Fruit fly (Drosophila melanogaster) whole organism, embryonic: ENCODE data around the gene Acp76A.
A peak's percentile ranks its signal among the peaks of the same experiment; 100 is the strongest.

Experiments used
- Atf-2 ChIP-seq: fragments of 200-800 bp; sonication (Bioruptor generic); optimal IDR thresholded peaks from 2 replicates; lab custom pipeline; 2016; ENCODE audit warnings: missing biosample characterization, missing genetic modification characterization
- BtbVII ChIP-seq: fragments of 200-800 bp; sonication (Bioruptor generic); optimal IDR thresholded peaks from 3 replicates; lab custom pipeline; 2017; ENCODE audit warnings: missing biosample characterization, mild to moderate bottlenecking, missing genetic modification characterization
- CG10147 ChIP-seq: fragments of 200-800 bp; sonication (Bioruptor generic); optimal IDR thresholded peaks from 2 replicates; lab custom pipeline; 2019; ENCODE audit warnings: missing biosample characterization, mild to moderate bottlenecking, missing genetic modification characterization, moderate library complexity
- CG10209 ChIP-seq: fragments of 200-800 bp; sonication (Bioruptor generic); optimal IDR thresholded peaks from 3 replicates; lab custom pipeline; 2017; ENCODE audit warnings: missing biosample characterization, mild to moderate bottlenecking, missing genetic modification characterization, missing genetic modification reagents
- CG10979 ChIP-seq: fragments of 200-800 bp; sonication (Bioruptor generic); optimal IDR thresholded peaks from 2 replicates; lab custom pipeline; 2018; ENCODE audit warnings: missing biosample characterization, mild to moderate bottlenecking, missing genetic modification characterization, moderate library complexity
- CG11247 ChIP-seq: fragments of 200-800 bp; sonication (Bioruptor generic); IDR thresholded peaks from 2 replicates; pipeline ENCODE4 v1.3.6; 2022; ENCODE audit warnings: missing biosample characterization, missing genetic modification characterization
- CG12104 ChIP-seq: fragments of 200-800 bp; sonication (Bioruptor generic); optimal IDR thresholded peaks from 3 replicates; lab custom pipeline; 2016; ENCODE audit warnings: missing biosample characterization, missing genetic modification characterization
- CG12299 ChIP-seq: fragments of 200-800 bp; sonication (Bioruptor generic); optimal IDR thresholded peaks from 2 replicates; lab custom pipeline; 2018; ENCODE audit warnings: missing biosample characterization, mild to moderate bottlenecking, missing genetic modification characterization
- CG12391 ChIP-seq: fragments of 200-800 bp; sonication (Bioruptor generic); optimal IDR thresholded peaks from 3 replicates; lab custom pipeline; 2018; ENCODE audit warnings: missing biosample characterization, mild to moderate bottlenecking, missing genetic modification characterization, moderate library complexity
- CG13123 ChIP-seq: fragments of 200-800 bp; sonication (Bioruptor generic); optimal IDR thresholded peaks from 2 replicates; lab custom pipeline; 2016; ENCODE audit warnings: missing biosample characterization, missing genetic modification characterization
- CG1529 ChIP-seq: fragments of 200-800 bp; sonication (Bioruptor generic); optimal IDR thresholded peaks from 3 replicates; lab custom pipeline; 2018; ENCODE audit warnings: missing biosample characterization, missing genetic modification characterization
- CG15514 ChIP-seq: fragments of 200-800 bp; sonication (Bioruptor generic); optimal IDR thresholded peaks from 3 replicates; lab custom pipeline; 2017; ENCODE audit warnings: missing biosample characterization, missing genetic modification characterization, mild to moderate bottlenecking, moderate library complexity, missing genetic modification reagents
- CG17829 ChIP-seq: fragments of 200-800 bp; optimal IDR thresholded peaks from 2 replicates; lab custom pipeline; 2019; ENCODE audit warnings: missing biosample characterization, mild to moderate bottlenecking, missing genetic modification characterization, moderate library complexity
- CG2120 ChIP-seq: fragments of 200-800 bp; sonication (Bioruptor generic); optimal IDR thresholded peaks from 3 replicates; lab custom pipeline; 2016; ENCODE audit warnings: missing biosample characterization, missing genetic modification characterization
- CG30403 ChIP-seq: fragments of 200-800 bp; sonication (Bioruptor generic); optimal IDR thresholded peaks from 3 replicates; lab custom pipeline; 2016; ENCODE audit warnings: missing biosample characterization, missing genetic modification characterization
- CG32767 ChIP-seq: fragments of 200-800 bp; sonication (Bioruptor generic); IDR thresholded peaks from 2 replicates; pipeline ENCODE4 v1.3.6; 2022; ENCODE audit warnings: missing biosample characterization, missing genetic modification characterization
- CG32772 ChIP-seq: fragments of 200-800 bp; sonication (Bioruptor generic); IDR thresholded peaks from 2 replicates; pipeline ENCODE4 v1.3.6; 2022; ENCODE audit warnings: missing biosample characterization, missing genetic modification characterization
- CG34224 ChIP-seq: fragments of 200-800 bp; sonication (Bioruptor generic); IDR thresholded peaks from 3 replicates; pipeline ENCODE4 v1.3.6; 2022; ENCODE audit warnings: missing biosample characterization, missing genetic modification characterization; ENCODE audit not compliant: partially characterized antibody
- CG42726 ChIP-seq: fragments of 200-800 bp; sonication (Bioruptor generic); IDR thresholded peaks from 2 replicates; pipeline ENCODE4 v1.3.6; 2022; ENCODE audit warnings: missing biosample characterization, missing genetic modification characterization; ENCODE audit not compliant: partially characterized antibody
- CG4707 ChIP-seq: fragments of 200-800 bp; sonication (Bioruptor generic); optimal IDR thresholded peaks from 2 replicates; lab custom pipeline; 2018; ENCODE audit warnings: missing biosample characterization, mild to moderate bottlenecking, missing genetic modification characterization, moderate library complexity
- CG5180 ChIP-seq: fragments of 200-800 bp; sonication (Bioruptor generic); optimal IDR thresholded peaks from 3 replicates; lab custom pipeline; 2017; ENCODE audit warnings: missing biosample characterization, missing genetic modification characterization, mild to moderate bottlenecking, moderate library complexity, missing genetic modification reagents
- CG8281 ChIP-seq: fragments of 200-800 bp; sonication (Bioruptor generic); optimal IDR thresholded peaks from 2 replicates; lab custom pipeline; 2018; ENCODE audit warnings: missing biosample characterization, mild to moderate bottlenecking, missing genetic modification characterization, moderate library complexity
- CG9797 ChIP-seq: fragments of 200-800 bp; sonication (Bioruptor generic); optimal IDR thresholded peaks from 3 replicates; lab custom pipeline; 2018; ENCODE audit warnings: missing biosample characterization, mild to moderate bottlenecking, missing genetic modification characterization
- D ChIP-seq, 2 experiments: fragments of 200-800 bp in 1 of 2; fragments of >200 bp in 1 of 2; sonication (Bioruptor generic) in 1 of 2; optimal IDR thresholded peaks; 2 replicates in 1 of 2; 3 replicates in 1 of 2; lab custom pipeline; 2017; ENCODE audit warnings: mild to moderate bottlenecking in 1 of 2, missing biosample characterization in 1 of 2, missing genetic modification characterization in 1 of 2, missing genetic modification reagents in 1 of 2
- Drgx ChIP-seq: fragments of 200-800 bp; sonication (Bioruptor generic); IDR thresholded peaks from 2 replicates; pipeline ENCODE4 v1.3.6; 2022; ENCODE audit warnings: missing biosample characterization, missing genetic modification characterization
- Ets65A ChIP-seq: fragments of 200-800 bp; sonication (Bioruptor generic); peaks from one replicate; lab custom pipeline; 2016; ENCODE audit warnings: missing biosample characterization, missing genetic modification characterization
- Fer3 ChIP-seq: fragments of 200-800 bp; sonication (Bioruptor generic); optimal IDR thresholded peaks from 2 replicates; lab custom pipeline; 2018; ENCODE audit warnings: missing biosample characterization, mild to moderate bottlenecking, missing genetic modification characterization, moderate library complexity
- GATAe ChIP-seq: fragments of 200-800 bp; sonication (Bioruptor generic); conservative IDR thresholded peaks from 2 replicates; pipeline ENCODE4 v1.3.6; 2022; ENCODE audit warnings: missing biosample characterization, missing genetic modification characterization
- Gug ChIP-seq: fragments of 200-800 bp; sonication (Bioruptor generic); IDR thresholded peaks from 4 replicates; pipeline ENCODE4 v1.3.6; 2022; ENCODE audit warnings: missing biosample characterization, missing genetic modification characterization
- HHEX ChIP-seq: fragments of 200-800 bp; sonication (Bioruptor generic); optimal IDR thresholded peaks from 3 replicates; lab custom pipeline; 2017; ENCODE audit warnings: missing biosample characterization, mild to moderate bottlenecking, missing genetic modification characterization, missing genetic modification reagents
- HLH54F ChIP-seq: fragments of 200-800 bp; sonication (Bioruptor generic); optimal IDR thresholded peaks from 3 replicates; lab custom pipeline; 2016; ENCODE audit warnings: missing biosample characterization, missing genetic modification characterization
- Hey ChIP-seq: fragments of 200-800 bp; sonication (Bioruptor generic); optimal IDR thresholded peaks from 3 replicates; lab custom pipeline; 2018; ENCODE audit warnings: missing biosample characterization, mild to moderate bottlenecking, missing genetic modification characterization
- Hr51 ChIP-seq, 2 experiments: fragments of 200-800 bp; sonication (Bioruptor generic); optimal IDR thresholded peaks; 2 replicates in 1 of 2; 3 replicates in 1 of 2; lab custom pipeline; 2016 to 2018; ENCODE audit warnings: missing biosample characterization in 2 of 2, missing genetic modification characterization in 2 of 2, mild to moderate bottlenecking in 1 of 2, moderate library complexity in 1 of 2
- MBD-R2 ChIP-seq: fragments of 200-800 bp; sonication (Bioruptor generic); IDR thresholded peaks from 2 replicates; pipeline ENCODE4 v1.3.6; 2022; ENCODE audit warnings: missing biosample characterization, missing genetic modification characterization
- Med ChIP-seq: fragments of 200-800 bp; sonication (Bioruptor generic); peaks from one replicate; lab custom pipeline; 2016; ENCODE audit warnings: missing biosample characterization, missing genetic modification characterization, mild to moderate bottlenecking, inconsistent platforms, moderate library complexity
- Neu2 ChIP-seq: fragments of 200-800 bp; sonication (Bioruptor generic); optimal IDR thresholded peaks from 3 replicates; lab custom pipeline; 2016; ENCODE audit warnings: missing biosample characterization, missing genetic modification characterization, borderline replicate concordance
- Oaz ChIP-seq: fragments of 200-800 bp; sonication (Bioruptor generic); IDR thresholded peaks from 2 replicates; pipeline ENCODE4 v1.3.6; 2022; ENCODE audit warnings: missing biosample characterization, missing genetic modification characterization
- Ptx1 ChIP-seq: fragments of 200-800 bp; sonication (Bioruptor generic); IDR thresholded peaks from 2 replicates; pipeline ENCODE4 v1.3.6; 2022; ENCODE audit warnings: missing biosample characterization, missing genetic modification characterization
- Tbp ChIP-seq: fragments of >200 bp; optimal IDR thresholded peaks from 2 replicates; lab custom pipeline; 2018; ENCODE audit warnings: missing biosample characterization, missing genetic modification characterization
- btn ChIP-seq: fragments of 200-800 bp; sonication (Bioruptor generic); optimal IDR thresholded peaks from 2 replicates; lab custom pipeline; 2016; ENCODE audit warnings: missing biosample characterization, missing genetic modification characterization
- cad ChIP-seq: fragments of >200 bp; optimal IDR thresholded peaks from 2 replicates; lab custom pipeline; 2017; ENCODE audit warnings: missing biosample characterization, missing genetic modification characterization
- gfzf ChIP-seq: fragments of 200-800 bp; sonication (Bioruptor generic); optimal IDR thresholded peaks from 2 replicates; lab custom pipeline; 2016; ENCODE audit warnings: missing biosample characterization, mild to moderate bottlenecking, missing genetic modification characterization, moderate library complexity
- ind ChIP-seq: fragments of 200-800 bp; sonication (Bioruptor generic); optimal IDR thresholded peaks from 3 replicates; lab custom pipeline; 2016; ENCODE audit warnings: missing biosample characterization, missing genetic modification characterization
- mam ChIP-seq: fragments of 200-800 bp; sonication (Bioruptor generic); optimal IDR thresholded peaks from 3 replicates; lab custom pipeline; 2016; ENCODE audit warnings: missing biosample characterization, missing genetic modification characterization
- nerfin-2 ChIP-seq: fragments of 200-800 bp; sonication (Bioruptor generic); IDR thresholded peaks from 2 replicates; pipeline ENCODE4 v1.3.6; 2022; ENCODE audit warnings: missing biosample characterization, missing genetic modification characterization; ENCODE audit not compliant: partially characterized antibody
- pnt ChIP-seq: fragments of 200-800 bp; sonication (Bioruptor generic); optimal IDR thresholded peaks from 3 replicates; lab custom pipeline; 2016; ENCODE audit warnings: missing biosample characterization, missing genetic modification characterization
- run ChIP-seq: fragments of 200-800 bp; sonication (Bioruptor generic); optimal IDR thresholded peaks from 3 replicates; lab custom pipeline; 2018; ENCODE audit warnings: missing biosample characterization, mild to moderate bottlenecking, missing genetic modification characterization
- slp2 ChIP-seq: fragments of 200-800 bp; sonication (Bioruptor generic); optimal IDR thresholded peaks from 2 replicates; lab custom pipeline; 2016; ENCODE audit warnings: missing biosample characterization, missing genetic modification characterization

Gene Acp76A

dm6 chr3L:19041665-19042385 lies 10.0 kb downstream of the Acp76A start (continued):
- TF ChIP-seq BtbVII (GFP tag; lab: Kevin White, UChicago) (no peak), CG10147 (GFP tag; lab: Kevin White, UChicago) (no peak), Hey (tag; lab: Kevin White, UChicago) (no peak), CG32772 (GFP tag; lab: Robert Waterston, UW) (no peak), D (optimal IDR thresholded peaks at IDR 0.05; lab: Kevin White, UChicago) (no peak), D (GFP tag; optimal IDR thresholded peaks at IDR 0.05; lab: Kevin White, UChicago) (peak; percentile 51), HHEX (no peak), slp2 (GFP tag; lab: Kevin White, UChicago) (no peak), run (tag; lab: Kevin White, UChicago) (no peak), Drgx (peak; percentile 11; the same call in 1 of the 2 replicates), mam (no peak), CG8281 (no peak), CG42726 (GFP tag; lab: Robert Waterston, UW) (no peak), Ptx1 (GFP tag; lab: Robert Waterston, UW) (no peak; the same call in 1 of the 2 replicates), CG9797 (GFP tag; lab: Kevin White, UChicago) (no peak), Fer3 (no peak), nerfin-2 (GFP tag; lab: Robert Waterston, UW) (no peak), Hr51 (GFP tag; optimal IDR thresholded peaks at IDR 0.05; lab: Kevin White, UChicago) (peak in 1 of 2 experiments; percentile 65), CG12299 (tag; lab: Kevin White, UChicago) (no peak), CG12391 (tag; lab: Kevin White, UChicago) (peak; percentile 32), CG17829 (tag; lab: Kevin White, UChicago) (peak; percentile 13), Gug (GFP tag; lab: Robert Waterston, UW) (no peak), CG1529 (no peak), Tbp (GFP tag; lab: Kevin White, UChicago) (no peak), btn (GFP tag; lab: Kevin White, UChicago) (no peak), CG30403 (GFP tag; lab: Kevin White, UChicago) (peak; percentile 37), Oaz (GFP tag; lab: Robert Waterston, UW) (no peak), CG2120 (no peak), CG15514 (GFP tag; lab: Kevin White, UChicago) (no peak), Neu2 (GFP tag; lab: Kevin White, UChicago) (no peak), CG12104 (no peak), CG32767 (GFP tag; lab: Robert Waterston, UW) (no peak), CG11247 (no peak)
- TF ChIP-seq, all 482 proteins: peak for 106

dm6 chr3L:19041161-19041560 lies 10.7 kb downstream of the Acp76A start:
- TF ChIP-seq Ets65A (GFP tag; lab: Kevin White, UChicago) (peak; percentile 15), Atf-2 (GFP tag; lab: Kevin White, UChicago) (no peak), ind (GFP tag; lab: Kevin White, UChicago) (no peak), CG5180 (GFP tag; lab: Kevin White, UChicago) (peak; percentile 87)

- TF ChIP-seq gfzf (no peak), pnt (GFP tag; lab: Kevin White, UChicago) (no peak), GATAe (GFP tag; lab: Robert Waterston, UW) (peak; percentile 76), Med (GFP tag; lab: Kevin White, UChicago) (peak; percentile 67), cad (GFP tag; lab: Kevin White, UChicago) (no peak), CG10979 (tag; lab: Kevin White, UChicago) (no peak), MBD-R2 (no peak), CG10209 (GFP tag; lab: Kevin White, UChicago) (no peak), HLH54F (no peak), CG13123 (GFP tag; lab: Kevin White, UChicago) (no peak), CG4707 (GFP tag; lab: Kevin White, UChicago) (peak; percentile 50), CG34224 (peak; percentile 19; the same call in 1 of the 3 replicates)
Observed at dm6 chr3L:19040155-19040644, 11.6 kb downstream of the Acp76A start.
